Fruit fly (Drosophila melanogaster) whole organism, prepupa: ENCODE measurements around the gene CRIF.
A peak's percentile ranks its signal among the peaks of the same experiment; 100 is the strongest.

ENCODE experiments used
- Blimp-1 ChIP-seq: fragments of 200-800 bp; sonication (Bioruptor generic); optimal IDR thresholded peaks from 3 replicates; lab custom pipeline; 2017; ENCODE audit warnings: missing biosample characterization, missing genetic modification characterization, mild to moderate bottlenecking, moderate library complexity, missing genetic modification reagents
- CG11902 ChIP-seq: fragments of 200-800 bp; sonication (Bioruptor generic); optimal IDR thresholded peaks from 3 replicates; lab custom pipeline; 2016; ENCODE audit warnings: missing biosample characterization, missing genetic modification characterization
- CG3032 ChIP-seq: fragments of 200-800 bp; optimal IDR thresholded peaks from 2 replicates; lab custom pipeline; 2019; ENCODE audit warnings: missing biosample characterization, mild to moderate bottlenecking, missing genetic modification characterization, moderate library complexity
- CG4318 ChIP-seq: fragments of 200-800 bp; sonication (Bioruptor generic); optimal IDR thresholded peaks from 3 replicates; lab custom pipeline; 2017; ENCODE audit warnings: missing biosample characterization, mild to moderate bottlenecking, missing genetic modification characterization
- CG6163 ChIP-seq: fragments of 200-800 bp; sonication (Bioruptor generic); IDR thresholded peaks from 3 replicates; pipeline ENCODE4 v1.3.6; 2022; ENCODE audit warnings: missing biosample characterization, missing genetic modification characterization
- CG6854 ChIP-seq: fragments of 200-800 bp; sonication (Bioruptor generic); optimal IDR thresholded peaks from 2 replicates; lab custom pipeline; 2017; ENCODE audit warnings: missing biosample characterization, mild to moderate bottlenecking, missing genetic modification characterization
- Eip75B ChIP-seq: fragments of 200-800 bp; sonication (Bioruptor generic); optimal IDR thresholded peaks from 3 replicates; lab custom pipeline; 2016; ENCODE audit warnings: missing biosample characterization, missing genetic modification characterization
- Gug ChIP-seq: fragments of 200-800 bp; sonication (Bioruptor generic); IDR thresholded peaks from 2 replicates; pipeline ENCODE4 v1.3.6; 2022; ENCODE audit warnings: missing biosample characterization, missing genetic modification characterization
- Smox ChIP-seq: fragments of 200-800 bp; sonication (Bioruptor generic); optimal IDR thresholded peaks from 3 replicates; lab custom pipeline; 2016; ENCODE audit warnings: missing biosample characterization, missing genetic modification characterization
- acj6 ChIP-seq: fragments of 200-800 bp; sonication (Bioruptor generic); optimal IDR thresholded peaks from 3 replicates; lab custom pipeline; 2016; ENCODE audit warnings: missing biosample characterization, missing genetic modification characterization
- cyc ChIP-seq: fragments of 200-800 bp; sonication (Bioruptor generic); optimal IDR thresholded peaks from 3 replicates; lab custom pipeline; 2016; ENCODE audit warnings: missing biosample characterization, missing genetic modification characterization
- lz ChIP-seq: fragments of 200-800 bp; sonication (Bioruptor generic); optimal IDR thresholded peaks from 3 replicates; lab custom pipeline; 2016; ENCODE audit warnings: missing biosample characterization, missing genetic modification characterization
- pdm3 ChIP-seq: fragments of 200-800 bp; sonication (Bioruptor generic); optimal IDR thresholded peaks from 3 replicates; lab custom pipeline; 2016; ENCODE audit warnings: missing biosample characterization, missing genetic modification characterization
- svp ChIP-seq: fragments of 200-800 bp; sonication (Bioruptor generic); peaks from one replicate; lab custom pipeline; 2016; ENCODE audit warnings: missing biosample characterization, missing genetic modification characterization

DNA sequence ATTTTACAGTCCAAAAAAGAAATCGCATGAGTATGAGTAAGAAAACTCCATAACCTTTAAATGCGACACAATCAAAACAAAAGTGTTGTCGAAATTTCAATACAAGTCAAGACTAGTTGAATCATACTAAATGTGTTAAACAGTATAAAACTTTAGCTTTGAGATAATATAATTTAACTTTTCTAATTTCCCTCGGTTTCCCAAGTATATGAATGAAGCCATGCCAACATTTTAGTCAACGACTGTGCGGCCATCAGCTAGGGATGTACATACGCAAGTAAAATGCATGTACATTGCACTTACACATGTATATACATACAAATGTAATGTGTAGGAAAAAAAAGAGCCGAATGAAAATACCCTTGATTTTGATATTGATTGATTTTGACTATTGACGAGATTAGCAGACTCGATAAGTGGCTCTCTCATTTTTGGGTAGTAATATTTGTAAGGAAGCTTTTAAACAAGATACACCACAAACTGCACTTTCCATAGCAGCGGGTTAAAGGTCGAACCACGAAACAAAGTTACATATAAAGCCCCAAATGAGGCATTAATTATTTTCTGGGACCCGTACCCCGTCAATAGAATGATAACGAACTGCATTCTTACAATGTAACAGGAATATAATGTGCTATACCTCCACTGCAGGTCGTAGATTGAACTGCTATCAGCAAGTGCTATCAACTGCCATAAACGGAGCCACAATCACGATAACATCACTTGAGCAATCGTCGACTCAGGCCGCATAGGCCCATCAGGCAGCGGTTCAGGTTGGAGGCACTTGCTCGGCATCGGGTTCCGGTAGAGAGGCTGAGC is 44.4 kb downstream of the CRIF start:
- no peak for TF ChIP-seq Blimp-1 (GFP tag; lab: Kevin White, UChicago)
- peak; percentile 61 for TF ChIP-seq acj6 (GFP tag; lab: Kevin White, UChicago)
- no peak; the same call in 1 of the 2 replicates for TF ChIP-seq Gug (GFP tag; lab: Robert Waterston, UW)
- TF ChIP-seq Eip75B (GFP tag; lab: Kevin White, UChicago): peak; percentile 61
- no peak for TF ChIP-seq CG11902
- TF ChIP-seq CG3032 (tag; lab: Kevin White, UChicago): peak; percentile 31
- no peak for TF ChIP-seq pdm3
- peak; percentile 48 for TF ChIP-seq cyc (GFP tag; lab: Kevin White, UChicago)
- TF ChIP-seq CG4318 (GFP tag; lab: Kevin White, UChicago): no peak
- TF ChIP-seq Smox (GFP tag; lab: Kevin White, UChicago): no peak
- TF ChIP-seq CG6163 (GFP tag; lab: Robert Waterston, UW): no peak
- TF ChIP-seq CG6854 (GFP tag; lab: Kevin White, UChicago): no peak
- peak; percentile 23 for TF ChIP-seq lz
- TF ChIP-seq svp (GFP tag; lab: Kevin White, UChicago): peak; percentile 95
